Worm (Caenorhabditis elegans) whole organism, late embryonic: Measurements from ENCODE around the gene hmgr-1.

Experiments used
- ahr-1 ChIP-seq: sonication (generic microtip); optimal IDR thresholded peaks from 2 replicates; lab custom pipeline; 2016; ENCODE audit warnings: missing genetic modification characterization, missing compliant biosample characterization
- ama-1 ChIP-seq: fragments of 150-350 bp; optimal IDR thresholded peaks from 2 replicates; lab custom pipeline; 2014
- ceh-24 ChIP-seq: sonication (generic microtip); optimal IDR thresholded peaks from 2 replicates; lab custom pipeline; 2016; ENCODE audit warnings: mild to moderate bottlenecking, missing genetic modification characterization, missing compliant biosample characterization
- ceh-31 ChIP-seq: sonication (generic microtip); optimal IDR thresholded peaks from 2 replicates; lab custom pipeline; 2016; ENCODE audit warnings: missing genetic modification characterization, missing compliant biosample characterization
- fkh-10 ChIP-seq: fragments of 150-350 bp; optimal IDR thresholded peaks from 2 replicates; lab custom pipeline; 2014; ENCODE audit warnings: missing biosample characterization, missing genetic modification reagents, missing genetic modification characterization
- nfya-1 ChIP-seq: sonication (generic microtip); optimal IDR thresholded peaks from 2 replicates; lab custom pipeline; 2017; ENCODE audit warnings: missing genetic modification characterization, mild to moderate bottlenecking, missing compliant biosample characterization, antibody characterized with exemption, moderate library complexity
- pat-9 ChIP-seq: fragments of 200-800 bp; sonication (Bioruptor generic); optimal IDR thresholded peaks from 2 replicates; lab custom pipeline; 2018; ENCODE audit warnings: mild to moderate bottlenecking, missing genetic modification characterization, moderate library complexity, missing compliant biosample characterization
- pha-4 ChIP-seq: fragments of 150-350 bp; optimal IDR thresholded peaks from 2 replicates; lab custom pipeline; 2018; ENCODE audit warnings: missing biosample characterization, missing genetic modification reagents, missing genetic modification characterization
- tbx-2 ChIP-seq: sonication (generic microtip); optimal IDR thresholded peaks from 2 replicates; lab custom pipeline; 2016; ENCODE audit warnings: missing genetic modification characterization, missing compliant biosample characterization

ce11 chrIII:7336214-7336613 lies 23.1 kb upstream of the hmgr-1 start, which contains the start of gene gsp-2:
- TF ChIP-seq ama-1 = no peak
- TF ChIP-seq fkh-10 (GFP tag; lab: Kevin White, UChicago) = no peak
- TF ChIP-seq ahr-1 (tag; lab: Kevin White, UChicago) = no peak
- TF ChIP-seq pha-4 = no peak
- TF ChIP-seq ceh-24 (tag; lab: Kevin White, UChicago) = no peak
- TF ChIP-seq nfya-1 (tag; lab: Kevin White, UChicago) = peak; percentile 74
- TF ChIP-seq tbx-2 (tag; lab: Kevin White, UChicago) = peak; percentile 20
- peak; percentile 35 for TF ChIP-seq ceh-31
- TF ChIP-seq pat-9 (tag; lab: Kevin White, UChicago) = no peak
